Worm (Caenorhabditis elegans) whole organism, early embryonic: ENCODE data around the gene comt-3.

Experiments used
- ama-1 ChIP-seq: fragments of 150-350 bp; optimal IDR thresholded peaks from 2 replicates; lab custom pipeline; 2014
- ets-7 ChIP-seq: sonication (generic microtip); optimal IDR thresholded peaks from 2 replicates; lab custom pipeline; 2016; ENCODE audit warnings: missing genotype, missing genetic modification characterization, missing compliant biosample characterization
- flt-1 ChIP-seq: fragments of 200-800 bp; sonication (Bioruptor generic); IDR thresholded peaks from 2 replicates; pipeline ENCODE4 v1.3.6; 2022; ENCODE audit warnings: missing genetic modification characterization, missing compliant biosample characterization
- hmbx-1 ChIP-seq: sonication (generic microtip); optimal IDR thresholded peaks from 2 replicates; lab custom pipeline; 2016; ENCODE audit warnings: mild to moderate bottlenecking, missing genetic modification characterization, missing compliant biosample characterization
- hmg-4 ChIP-seq: fragments of 200-800 bp; sonication (Bioruptor generic); optimal IDR thresholded peaks from 2 replicates; lab custom pipeline; 2018; ENCODE audit warnings: mild to moderate bottlenecking, missing genetic modification characterization, missing compliant biosample characterization
- hnd-1 ChIP-seq: sonication (generic microtip); optimal IDR thresholded peaks from 2 replicates; lab custom pipeline; 2016; ENCODE audit warnings: missing genetic modification characterization, missing compliant biosample characterization
- pes-1 ChIP-seq: fragments of 200-800 bp; sonication (Bioruptor generic); IDR thresholded peaks from 2 replicates; pipeline ENCODE4 v1.3.6; 2022; ENCODE audit warnings: missing genetic modification reagents, missing genetic modification characterization, missing compliant biosample characterization
- scrt-1 ChIP-seq: fragments of 200-800 bp; sonication (Bioruptor generic); IDR thresholded peaks from 2 replicates; pipeline ENCODE4 v1.3.6; 2022; ENCODE audit warnings: missing genetic modification characterization, missing compliant biosample characterization
- sea-1 ChIP-seq: fragments of 200-800 bp; sonication (Bioruptor generic); conservative IDR thresholded peaks from 2 replicates; pipeline ENCODE4 v1.3.6; 2022; ENCODE audit warnings: missing genetic modification characterization, missing compliant biosample characterization
- tbx-37 ChIP-seq: fragments of 200-800 bp; sonication (Bioruptor generic); conservative IDR thresholded peaks from 2 replicates; pipeline ENCODE4 v1.3.6; 2022; ENCODE audit warnings: missing genetic modification reagents, missing genetic modification characterization, missing compliant biosample characterization
- tra-4 ChIP-seq: sonication (generic microtip); optimal IDR thresholded peaks from 2 replicates; lab custom pipeline; 2017; ENCODE audit warnings: missing genetic modification characterization, missing compliant biosample characterization

DNA sequence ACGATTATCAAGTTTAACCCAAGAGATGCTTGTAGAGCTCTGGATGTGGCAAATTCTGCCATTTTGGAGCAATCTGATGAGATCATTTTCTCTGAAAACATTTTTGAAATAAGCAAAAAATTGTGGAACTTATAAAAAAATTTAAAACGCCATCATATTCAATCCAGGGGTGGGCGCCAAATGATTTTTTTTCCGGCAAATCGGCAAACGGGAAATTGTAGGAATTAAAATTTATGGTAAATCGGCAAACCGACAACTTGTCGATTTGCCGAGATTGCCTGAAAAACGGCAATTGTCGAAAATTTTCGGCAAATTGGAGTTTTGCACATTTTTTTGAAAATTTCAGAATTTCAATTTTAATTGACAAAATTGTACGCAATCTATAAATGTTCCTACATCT is 21.8 kb upstream of the comt-3 start, which contains the start of gene srab-23:
- no peak for TF ChIP-seq hnd-1 (tag; lab: Kevin White, UChicago)
- no peak for TF ChIP-seq pes-1 (GFP tag; lab: Robert Waterston, UW)
- TF ChIP-seq ama-1 (lab: Kevin White, UChicago), result no peak
- TF ChIP-seq sea-1 (GFP tag; lab: Robert Waterston, UW), result no peak
- TF ChIP-seq hmg-4, result no peak
- TF ChIP-seq flt-1 (GFP tag; lab: Robert Waterston, UW), result no peak
- no peak for TF ChIP-seq hmbx-1 (tag; lab: Kevin White, UChicago)
- no peak for TF ChIP-seq scrt-1 (GFP tag; lab: Robert Waterston, UW)
- no peak for TF ChIP-seq ets-7 (tag; lab: Kevin White, UChicago)
- no peak for TF ChIP-seq tbx-37
- no peak for TF ChIP-seq tra-4 (tag; lab: Kevin White, UChicago)
